Worm (Caenorhabditis elegans): Measurements from ENCODE around the gene ZC190.10.

The ZC190.10 gene

ce11 chrV:8668224-8668623 is 27.9 kb downstream of the ZC190.10 start:
- TF ChIP-seq elt-1 (tag; optimal IDR thresholded peaks at IDR 0.05) (peak; percentile 83), skn-1 (tag; optimal IDR thresholded peaks at IDR 0.05) (no peak), nhr-25 (tag; optimal IDR thresholded peaks at IDR 0.05) (peak; percentile 44)

ce11 chrV:8667230-8668021 is 28.7 kb downstream of the ZC190.10 start:
- TF ChIP-seq nhr-23 (tag; optimal IDR thresholded peaks at IDR 0.05) (no peak), fos-1 (tag; optimal IDR thresholded peaks at IDR 0.05) (no peak), nhr-237 (tag; optimal IDR thresholded peaks at IDR 0.05) (no peak), egl-27 (tag; optimal IDR thresholded peaks at IDR 0.05) (no peak), unc-62 (GFP tag; optimal IDR thresholded peaks at IDR 0.05) (no peak), nhr-11 (tag; optimal IDR thresholded peaks at IDR 0.05) (no peak), nhr-25 (tag; optimal IDR thresholded peaks at IDR 0.05) (peak; percentile 30), ceh-82 (tag; optimal IDR thresholded peaks at IDR 0.05) (no peak), lin-39 (tag; optimal IDR thresholded peaks at IDR 0.05) (peak; percentile 4), lin-15B (tag; optimal IDR thresholded peaks at IDR 0.05) (no peak), eor-1 (tag; optimal IDR thresholded peaks at IDR 0.05) (no peak), R02D3.7 (tag; optimal IDR thresholded peaks at IDR 0.05) (no peak)

ce11 chrV:8665765-8666164 is 30.4 kb downstream of the ZC190.10 start, which contains the start of gene ZC190.4:
Gene ZC190.4 (plus strand): TSS chrV:8666065.
- no peak for TF ChIP-seq nhr-12 (tag; optimal IDR thresholded peaks at IDR 0.05)
- TF ChIP-seq egl-27 (tag; optimal IDR thresholded peaks at IDR 0.05): no peak
- TF ChIP-seq nhr-237 (tag; optimal IDR thresholded peaks at IDR 0.05): no peak
- TF ChIP-seq nhr-28 (tag; optimal IDR thresholded peaks at IDR 0.05): no peak
- TF ChIP-seq elt-2 (tag; optimal IDR thresholded peaks at IDR 0.05): no peak
- no peak for TF ChIP-seq snpc-4 (tag; optimal IDR thresholded peaks at IDR 0.05)

- no peak for TF ChIP-seq eor-1 (tag; optimal IDR thresholded peaks at IDR 0.05)
- TF ChIP-seq ZK546.5 (tag; optimal IDR thresholded peaks at IDR 0.05): no peak
- TF ChIP-seq tbx-2 (tag; optimal IDR thresholded peaks at IDR 0.05): peak; percentile 66
- peak; percentile 56 for TF ChIP-seq nfya-1 (tag; optimal IDR thresholded peaks at IDR 0.05; ENCODE audit: insufficient read depth)
- TF ChIP-seq nhr-67 (tag; optimal IDR thresholded peaks at IDR 0.05): no peak
- TF ChIP-seq hmg-11 (tag; optimal IDR thresholded peaks at IDR 0.05): peak; percentile 9
- no peak for TF ChIP-seq nhr-76 (tag; optimal IDR thresholded peaks at IDR 0.05)
- no peak for TF ChIP-seq sea-2 (GFP tag; optimal IDR thresholded peaks at IDR 0.05)
- TF ChIP-seq elt-1 (tag; optimal IDR thresholded peaks at IDR 0.05): no peak
- peak; percentile 66 for TF ChIP-seq lin-39 (tag; optimal IDR thresholded peaks at IDR 0.05)
- no peak for TF ChIP-seq daf-12 (tag; optimal IDR thresholded peaks at IDR 0.05)
- peak; percentile 15 for TF ChIP-seq snpc-4 (tag; optimal IDR thresholded peaks at IDR 0.05)
- TF ChIP-seq unc-39 (tag; optimal IDR thresholded peaks at IDR 0.05): no peak
- TF ChIP-seq fkh-10 (GFP tag; optimal IDR thresholded peaks at IDR 0.05): no peak
- TF ChIP-seq skn-1 (tag; optimal IDR thresholded peaks at IDR 0.05): no peak
- no peak for TF ChIP-seq mml-1 (tag; optimal IDR thresholded peaks at IDR 0.05)
- TF ChIP-seq fos-1 (tag; optimal IDR thresholded peaks at IDR 0.05): no peak
- TF ChIP-seq zag-1 (tag; optimal IDR thresholded peaks at IDR 0.05): no peak
- no peak for TF ChIP-seq ceh-82 (tag; optimal IDR thresholded peaks at IDR 0.05)
- TF ChIP-seq nhr-43 (tag; optimal IDR thresholded peaks at IDR 0.05; ENCODE audit: poor library complexity, severe bottlenecking): no peak
Observed at ce11 chrV:8663023-8663422, 33.1 kb downstream of the ZC190.10 start.

ce11 chrV:8662056-8663006 is 33.8 kb downstream of the ZC190.10 start:
- TF ChIP-seq sea-2 (GFP tag; optimal IDR thresholded peaks at IDR 0.05): no peak
- TF ChIP-seq egl-5 (tag; optimal IDR thresholded peaks at IDR 0.05): no peak
- TF ChIP-seq fkh-2 (tag; optimal IDR thresholded peaks at IDR 0.05): no peak
- no peak for TF ChIP-seq fos-1 (tag; optimal IDR thresholded peaks at IDR 0.05)
- TF ChIP-seq lsy-12 (tag; optimal IDR thresholded peaks at IDR 0.05): peak; percentile 36
- TF ChIP-seq tbx-2 (tag; optimal IDR thresholded peaks at IDR 0.05): no peak
- peak; percentile 37 for TF ChIP-seq unc-62 (GFP tag; optimal IDR thresholded peaks at IDR 0.05)
- TF ChIP-seq nhr-77 (tag; optimal IDR thresholded peaks at IDR 0.05): no peak
- no peak for TF ChIP-seq snpc-4 (tag; optimal IDR thresholded peaks at IDR 0.05)
- TF ChIP-seq nhr-76 (tag; optimal IDR thresholded peaks at IDR 0.05): no peak
- TF ChIP-seq lin-39 (tag; optimal IDR thresholded peaks at IDR 0.05): no peak
- TF ChIP-seq ceh-9 (tag; optimal IDR thresholded peaks at IDR 0.05): no peak
- peak; percentile 93 for TF ChIP-seq nhr-25 (tag; optimal IDR thresholded peaks at IDR 0.05)
- TF ChIP-seq ceh-16 (tag; optimal IDR thresholded peaks at IDR 0.05): no peak
- peak; percentile 7 for TF ChIP-seq nfya-1 (tag; optimal IDR thresholded peaks at IDR 0.05; ENCODE audit: insufficient read depth)
- no peak for TF ChIP-seq ama-1 (optimal IDR thresholded peaks at IDR 0.05)
- no peak for TF ChIP-seq nhr-28 (tag; optimal IDR thresholded peaks at IDR 0.05)
- TF ChIP-seq hmg-11 (tag; optimal IDR thresholded peaks at IDR 0.05): no peak
- TF ChIP-seq nhr-12 (tag; optimal IDR thresholded peaks at IDR 0.05): no peak
- no peak for TF ChIP-seq pha-4 (tag; optimal IDR thresholded peaks at IDR 0.05)
- TF ChIP-seq elt-3 (tag; optimal IDR thresholded peaks at IDR 0.05): no peak
- no peak for TF ChIP-seq unc-39 (tag; optimal IDR thresholded peaks at IDR 0.05)
- TF ChIP-seq egl-27 (tag; optimal IDR thresholded peaks at IDR 0.05): no peak
